Worm (Caenorhabditis elegans) whole organism, young adult: ENCODE data around the gene fbxb-97.

Source experiments
- F22D6.2 ChIP-seq: sonication (generic microtip); optimal IDR thresholded peaks from 2 replicates; lab custom pipeline; 2016; ENCODE audit warnings: mild to moderate bottlenecking, missing genetic modification characterization, missing compliant biosample characterization
- F37B4.10 ChIP-seq: fragments of 200-800 bp; sonication (Bioruptor generic); IDR thresholded peaks from 2 replicates; pipeline ENCODE4 v1.3.6; 2022; ENCODE audit warnings: missing genetic modification characterization, missing compliant biosample characterization
- F39B2.1 ChIP-seq: fragments of 200-800 bp; sonication (Bioruptor generic); IDR thresholded peaks from 2 replicates; pipeline ENCODE4 v1.3.6; 2022; ENCODE audit warnings: missing genetic modification reagents, missing genetic modification characterization, missing compliant biosample characterization
- F57A8.1 ChIP-seq: fragments of 200-800 bp; sonication (Bioruptor generic); optimal IDR thresholded peaks from 2 replicates; lab custom pipeline; 2018; ENCODE audit warnings: mild to moderate bottlenecking, missing genetic modification characterization, moderate library complexity, missing compliant biosample characterization
- K11D2.4 ChIP-seq: fragments of 200-800 bp; sonication (Bioruptor generic); IDR thresholded peaks from 2 replicates; pipeline ENCODE4 v1.3.6; 2022; ENCODE audit warnings: missing genetic modification reagents, missing genetic modification characterization, missing compliant biosample characterization
- Y53F4B.3 ChIP-seq: fragments of 200-800 bp; sonication (Bioruptor generic); IDR thresholded peaks from 2 replicates; pipeline ENCODE4 v1.3.6; 2022; ENCODE audit warnings: missing genetic modification reagents, missing genetic modification characterization, missing compliant biosample characterization
- Y56A3A.18 ChIP-seq: fragments of 200-800 bp; sonication (Bioruptor generic); IDR thresholded peaks from 2 replicates; pipeline ENCODE4 v1.3.6; 2022; ENCODE audit warnings: missing genetic modification reagents, missing genetic modification characterization, missing compliant biosample characterization
- Y67H2A.10 ChIP-seq: fragments of 200-800 bp; sonication (Bioruptor generic); conservative IDR thresholded peaks from 2 replicates; pipeline ENCODE4 v1.3.6; 2022; ENCODE audit warnings: missing genetic modification reagents, missing genetic modification characterization, missing compliant biosample characterization
- aptf-3 ChIP-seq: fragments of 200-800 bp; sonication (Bioruptor generic); IDR thresholded peaks from 2 replicates; pipeline ENCODE4 v1.3.6; 2022; ENCODE audit warnings: missing genetic modification characterization, missing compliant biosample characterization
- athp-1 ChIP-seq: sonication (generic microtip); optimal IDR thresholded peaks from 2 replicates; lab custom pipeline; 2017; ENCODE audit warnings: mild to moderate bottlenecking, missing genetic modification characterization, missing compliant biosample characterization
- bed-1 ChIP-seq: fragments of 200-800 bp; sonication (Bioruptor generic); IDR thresholded peaks from 2 replicates; pipeline ENCODE4 v1.3.6; 2022; ENCODE audit warnings: missing genetic modification reagents, missing genetic modification characterization, missing compliant biosample characterization
- bed-2 ChIP-seq: fragments of 200-800 bp; sonication (Bioruptor generic); IDR thresholded peaks from 2 replicates; pipeline ENCODE4 v1.3.6; 2022; ENCODE audit warnings: missing genetic modification reagents, missing genetic modification characterization, missing compliant biosample characterization
- cebp-2 ChIP-seq: fragments of 200-800 bp; sonication (Bioruptor generic); IDR thresholded peaks from 2 replicates; pipeline ENCODE4 v1.3.6; 2022; ENCODE audit warnings: missing genetic modification characterization, missing compliant biosample characterization
- chd-7 ChIP-seq: sonication (generic microtip); optimal IDR thresholded peaks from 2 replicates; lab custom pipeline; 2016; ENCODE audit warnings: mild to moderate bottlenecking, missing genetic modification characterization, moderate library complexity, missing compliant biosample characterization
- die-1 ChIP-seq: sonication (generic microtip); optimal IDR thresholded peaks from 2 replicates; lab custom pipeline; 2016; ENCODE audit warnings: missing genotype, mild to moderate bottlenecking, missing genetic modification characterization, missing compliant biosample characterization
- dox-1 ChIP-seq: fragments of 200-800 bp; sonication (Bioruptor generic); IDR thresholded peaks from 2 replicates; pipeline ENCODE4 v1.3.6; 2022; ENCODE audit warnings: missing genetic modification reagents, missing genetic modification characterization, missing compliant biosample characterization
- dpl-1 ChIP-seq: fragments of 150-350 bp; optimal IDR thresholded peaks from 2 replicates; lab custom pipeline; 2014; ENCODE audit warnings: missing biosample characterization, missing genetic modification reagents, missing genetic modification characterization
- efl-1 ChIP-seq: fragments of 150-350 bp; optimal IDR thresholded peaks from 2 replicates; lab custom pipeline; 2014; ENCODE audit warnings: missing biosample characterization, missing genetic modification reagents, missing genetic modification characterization
- egrh-3 ChIP-seq: fragments of 200-800 bp; sonication (Bioruptor generic); IDR thresholded peaks from 2 replicates; pipeline ENCODE4 v1.3.6; 2022; ENCODE audit warnings: missing genetic modification reagents, missing genetic modification characterization, missing compliant biosample characterization
- ets-4 ChIP-seq: fragments of 200-800 bp; sonication (Bioruptor generic); optimal IDR thresholded peaks from 2 replicates; lab custom pipeline; 2018; ENCODE audit warnings: mild to moderate bottlenecking, missing genetic modification characterization, missing compliant biosample characterization
- him-1 ChIP-seq: sonication (generic microtip); optimal IDR thresholded peaks from 2 replicates; lab custom pipeline; 2016; ENCODE audit warnings: missing genotype, missing genetic modification reagents, missing genetic modification characterization, missing compliant biosample characterization
- hmg-1.2 ChIP-seq: fragments of 200-800 bp; sonication (Bioruptor generic); IDR thresholded peaks from 2 replicates; pipeline ENCODE4 v1.3.6; 2022; ENCODE audit warnings: missing genetic modification reagents, missing genetic modification characterization, missing compliant biosample characterization
- lag-1 ChIP-seq: fragments of 200-800 bp; sonication (Bioruptor generic); IDR thresholded peaks from 2 replicates; pipeline ENCODE4 v1.3.6; 2022; ENCODE audit warnings: missing genetic modification reagents, missing genetic modification characterization, missing compliant biosample characterization
- lin-26 ChIP-seq: fragments of 200-800 bp; sonication (Bioruptor generic); IDR thresholded peaks from 2 replicates; pipeline ENCODE4 v1.3.6; 2022; ENCODE audit warnings: missing genetic modification reagents, missing genetic modification characterization, missing compliant biosample characterization
- lin-35 ChIP-seq, 3 experiments: fragments of 150-350 bp in 2 of 3; sonication (generic microtip) in 1 of 3; optimal IDR thresholded peaks; 2 replicates each; lab custom pipeline; 2014 to 2018; ENCODE audit warnings: missing biosample characterization in 3 of 3, missing genetic modification characterization in 3 of 3, missing genetic modification reagents in 3 of 3
- lin-40 ChIP-seq: sonication (generic microtip); optimal IDR thresholded peaks from 2 replicates; lab custom pipeline; 2016; ENCODE audit warnings: missing genetic modification characterization, mild to moderate bottlenecking, missing compliant biosample characterization, missing genotype, missing genetic modification reagents
- lir-1 ChIP-seq: fragments of 200-800 bp; sonication (Bioruptor generic); conservative IDR thresholded peaks from 2 replicates; pipeline ENCODE4 v1.3.6; 2022; ENCODE audit warnings: missing genetic modification reagents, missing genetic modification characterization, missing compliant biosample characterization
- madf-3 ChIP-seq: fragments of 200-800 bp; sonication (Bioruptor generic); IDR thresholded peaks from 2 replicates; pipeline ENCODE4 v1.3.6; 2022; ENCODE audit warnings: missing genetic modification reagents, missing genetic modification characterization, missing compliant biosample characterization
- madf-6 ChIP-seq: fragments of 200-800 bp; sonication (Bioruptor generic); IDR thresholded peaks from 2 replicates; pipeline ENCODE4 v1.3.6; 2022; ENCODE audit warnings: missing genetic modification reagents, missing genetic modification characterization, missing compliant biosample characterization
- mes-4 ChIP-seq: sonication (generic microtip); optimal IDR thresholded peaks from 2 replicates; lab custom pipeline; 2016; ENCODE audit warnings: missing genotype, missing genetic modification characterization, missing compliant biosample characterization
- nfya-2 ChIP-seq: fragments of 200-800 bp; sonication (Bioruptor generic); IDR thresholded peaks from 2 replicates; pipeline ENCODE4 v1.3.6; 2022; ENCODE audit warnings: missing genetic modification reagents, missing genetic modification characterization, missing compliant biosample characterization
- nfyb-1 ChIP-seq: fragments of 200-800 bp; sonication (Bioruptor generic); IDR thresholded peaks from 2 replicates; pipeline ENCODE4 v1.3.6; 2022; ENCODE audit warnings: missing genetic modification reagents, missing genetic modification characterization, missing compliant biosample characterization
- nhr-27 ChIP-seq: fragments of 200-800 bp; sonication (Bioruptor generic); optimal IDR thresholded peaks from 2 replicates; lab custom pipeline; 2018; ENCODE audit warnings: mild to moderate bottlenecking, missing genetic modification characterization, moderate library complexity, missing compliant biosample characterization
- pbrm-1 ChIP-seq: fragments of 200-800 bp; sonication (Bioruptor generic); IDR thresholded peaks from 2 replicates; pipeline ENCODE4 v1.3.6; 2022; ENCODE audit warnings: missing genetic modification reagents, missing genetic modification characterization, missing compliant biosample characterization
- pha-4 ChIP-seq: fragments of 150-350 bp; sonication (generic microtip); optimal IDR thresholded peaks from 2 replicates; lab custom pipeline; 2014; ENCODE audit warnings: missing biosample characterization, missing genetic modification reagents, missing genetic modification characterization
- rpc-1 ChIP-seq, 2 experiments: fragments of 150-350 bp in 1 of 2; sonication (generic microtip) in 1 of 2; optimal IDR thresholded peaks; 2 replicates each; lab custom pipeline; 2014 to 2018; ENCODE audit warnings: missing biosample characterization in 1 of 2, missing genetic modification characterization in 1 of 2, missing genetic modification reagents in 1 of 2, missing genotype in 1 of 2
- sdz-38 ChIP-seq: sonication (generic microtip); optimal IDR thresholded peaks from 2 replicates; lab custom pipeline; 2016; ENCODE audit warnings: missing genotype, missing genetic modification characterization, missing compliant biosample characterization
- snpc-1.3 ChIP-seq: sonication (generic microtip); optimal IDR thresholded peaks from 2 replicates; lab custom pipeline; 2017; ENCODE audit warnings: missing genetic modification characterization, mild to moderate bottlenecking, missing compliant biosample characterization, antibody characterized with exemption, moderate library complexity, missing genotype, missing genetic modification reagents; ENCODE audit not compliant: insufficient read depth
- snpc-3.4 ChIP-seq: sonication (generic microtip); optimal IDR thresholded peaks from 2 replicates; lab custom pipeline; 2017; ENCODE audit warnings: missing genetic modification characterization, mild to moderate bottlenecking, missing compliant biosample characterization, antibody characterized with exemption, moderate library complexity, missing genotype, missing genetic modification reagents
- snpc-4 ChIP-seq, 5 experiments: fragments of 150-350 bp in 1 of 5; sonication (generic microtip) in 4 of 5; optimal IDR thresholded peaks; 2 replicates each; lab custom pipeline; 2014 to 2018; ENCODE audit warnings: missing genetic modification characterization in 5 of 5, missing biosample characterization in 3 of 5, antibody characterized with exemption in 2 of 5, mild to moderate bottlenecking in 2 of 5, missing compliant biosample characterization in 2 of 5, missing genotype in 2 of 5, moderate library complexity in 2 of 5, missing genetic modification reagents in 1 of 5
- unc-130 ChIP-seq: sonication (generic microtip); optimal IDR thresholded peaks from 2 replicates; lab custom pipeline; 2016; ENCODE audit warnings: missing genetic modification reagents, missing genetic modification characterization, missing compliant biosample characterization
- zim-3 ChIP-seq: sonication (generic microtip); optimal IDR thresholded peaks from 2 replicates; lab custom pipeline; 2017; ENCODE audit warnings: mild to moderate bottlenecking, missing genetic modification characterization, moderate library complexity, missing compliant biosample characterization
- ztf-25 ChIP-seq: fragments of 200-800 bp; sonication (Bioruptor generic); IDR thresholded peaks from 2 replicates; pipeline ENCODE4 v1.3.6; 2022; ENCODE audit warnings: missing genetic modification reagents, missing genetic modification characterization, missing compliant biosample characterization
- ztf-6 ChIP-seq: fragments of 200-800 bp; sonication (Bioruptor generic); IDR thresholded peaks from 2 replicates; pipeline ENCODE4 v1.3.6; 2022; ENCODE audit warnings: missing genetic modification reagents, missing genetic modification characterization, missing compliant biosample characterization

The fbxb-97 gene

ce11 chrII:1848109-1848508, at the start of gene fbxb-97:
Gene fbxb-97 (minus strand): TSS chrII:1848161.
- TF ChIP-seq mes-4: no peak
- TF ChIP-seq hmg-1.2 (GFP tag; lab: Robert Waterston, UW): peak; percentile 20; the same call in 1 of the 2 replicates
- TF ChIP-seq madf-6 (GFP tag; lab: Robert Waterston, UW): peak; percentile 42; the same call in 1 of the 2 replicates
- no peak for TF ChIP-seq aptf-3 (GFP tag; lab: Robert Waterston, UW)

ce11 chrII:1895762-1896161, 47.8 kb upstream of the fbxb-97 start, which contains the start of gene math-25:
Gene math-25 (plus strand): TSS chrII:1896062.
- TF ChIP-seq rpc-1 (optimal IDR thresholded peaks at IDR 0.05; lab: Kevin White, UChicago) (no peak), rpc-1 (tag; optimal IDR thresholded peaks at IDR 0.05; lab: Kevin White, UChicago) (no peak), nfya-2 (no peak), dpl-1 (GFP tag; lab: Kevin White, UChicago) (no peak), nfyb-1 (no peak), snpc-3.4 (no peak), bed-1 (no peak), bed-2 (GFP tag; lab: Robert Waterston, UW) (no peak), cebp-2 (GFP tag; lab: Robert Waterston, UW) (no peak), nhr-27 (tag; lab: Kevin White, UChicago) (no peak), F39B2.1 (GFP tag; lab: Robert Waterston, UW) (no peak), dox-1 (GFP tag; lab: Robert Waterston, UW) (no peak), die-1 (no peak), lin-40 (tag; lab: Kevin White, UChicago) (no peak), unc-130 (GFP tag; lab: Kevin White, UChicago) (no peak), lin-26 (GFP tag; lab: Robert Waterston, UW) (no peak)
- TF ChIP-seq, all 124 proteins: peak for 0

ce11 chrII:1895278-1895677, 47.3 kb upstream of the fbxb-97 start, which contains the start of gene C46F9.5:
Gene C46F9.5 (plus strand): TSS chrII:1895578.
- TF ChIP-seq Y56A3A.18 (GFP tag; lab: Robert Waterston, UW) (no peak), aptf-3 (GFP tag; lab: Robert Waterston, UW) (no peak), athp-1 (tag; lab: Kevin White, UChicago) (no peak), pbrm-1 (GFP tag; lab: Robert Waterston, UW) (no peak), sdz-38 (no peak), Y53F4B.3 (GFP tag; lab: Robert Waterston, UW) (no peak), F39B2.1 (GFP tag; lab: Robert Waterston, UW) (no peak), F22D6.2 (tag; lab: Kevin White, UChicago) (no peak), nfya-2 (no peak), F37B4.10 (GFP tag; lab: Robert Waterston, UW) (no peak), efl-1 (GFP tag; lab: Kevin White, UChicago) (no peak), chd-7 (tag; lab: Kevin White, UChicago) (no peak), Y67H2A.10 (GFP tag; lab: Robert Waterston, UW) (no peak), madf-3 (GFP tag; lab: Robert Waterston, UW) (no peak), him-1 (no peak), K11D2.4 (no peak), egrh-3 (GFP tag; lab: Robert Waterston, UW) (no peak), lin-35 (GFP tag; optimal IDR thresholded peaks at IDR 0.05; lab: Kevin White, UChicago) (no peak)

ce11 chrII:1893912-1894311, 46.0 kb upstream of the fbxb-97 start, which contains the start of gene C16C4.1:
Gene C16C4.1 (plus strand): TSS chrII:1894212.
- no peak for TF ChIP-seq lir-1 (GFP tag; lab: Robert Waterston, UW)
- TF ChIP-seq ets-4: no peak
- no peak for TF ChIP-seq F57A8.1
- no peak for TF ChIP-seq sdz-38
- no peak for TF ChIP-seq snpc-1.3 (tag; lab: Kevin White, UChicago)
- no peak for TF ChIP-seq lag-1
- no peak for TF ChIP-seq ztf-6 (GFP tag; lab: Robert Waterston, UW)
- TF ChIP-seq bed-1: no peak
- no peak for TF ChIP-seq ztf-25 (GFP tag; lab: Robert Waterston, UW)
- TF ChIP-seq snpc-4 (GFP tag; optimal IDR thresholded peaks at IDR 0.05; lab: Kevin White, UChicago): no peak
- TF ChIP-seq snpc-4 (tag; optimal IDR thresholded peaks at IDR 0.05; lab: Kevin White, UChicago): no peak
- TF ChIP-seq dpl-1 (GFP tag; lab: Kevin White, UChicago): no peak
- no peak for TF ChIP-seq zim-3 (tag; lab: Kevin White, UChicago)
- TF ChIP-seq pha-4 (tag; lab: Kevin White, UChicago): no peak
- no peak for TF ChIP-seq snpc-3.4
